Worm (Caenorhabditis elegans): ENCODE data around the gene pos-1.
A peak's percentile ranks its signal among the peaks of the same experiment; 100 is the strongest.

The pos-1 gene

DNA sequence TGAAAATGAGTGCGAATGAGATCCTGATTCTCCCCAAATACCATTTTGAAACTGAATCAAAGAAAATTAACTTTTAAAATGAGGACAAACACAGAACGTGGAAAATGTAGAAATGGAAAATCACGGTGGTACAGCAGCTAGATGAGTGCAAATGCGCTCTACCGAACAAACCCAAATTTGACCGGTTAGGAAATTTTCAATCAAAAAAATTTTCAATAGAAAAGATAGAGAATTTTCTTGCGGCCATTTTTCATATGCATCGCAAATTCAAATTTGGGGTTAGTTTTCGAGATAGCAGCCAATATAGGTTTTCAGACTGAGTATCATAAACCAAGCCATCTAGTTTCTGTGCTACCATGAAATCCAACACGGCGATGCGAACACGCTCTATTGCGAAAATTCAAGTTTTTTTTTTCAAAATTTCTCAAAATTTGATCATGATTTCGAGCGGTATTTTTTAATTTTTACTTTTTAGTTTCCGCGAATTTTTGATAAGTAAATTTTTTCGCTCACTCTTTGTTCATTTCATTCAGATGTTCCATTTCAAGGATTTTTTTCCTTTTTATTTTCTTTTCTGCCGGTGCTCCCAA is 359 bp upstream of the pos-1 start, which contains the start of gene vha-18:
Gene vha-18 (minus strand): TSS at position 51 of the 590 bp plus-strand sequence.
- TF ChIP-seq duxl-1 (tag; optimal IDR thresholded peaks at IDR 0.05; ENCODE audit: poor library complexity), result no peak
- TF ChIP-seq daf-16 (GFP tag; optimal IDR thresholded peaks at IDR 0.05), result no peak
- no peak for TF ChIP-seq daf-16 (tag; optimal IDR thresholded peaks at IDR 0.05)
- peak; percentile 90 for TF ChIP-seq Y48G9A.11 (GFP tag; IDR thresholded peaks at IDR 0.05)
- peak; percentile 88 for TF ChIP-seq F49E8.2 (tag; optimal IDR thresholded peaks at IDR 0.05; ENCODE audit: borderline replicate concordance)
- TF ChIP-seq ceh-44 (GFP tag; IDR thresholded peaks at IDR 0.05), result no peak
- TF ChIP-seq skn-1 (tag; optimal IDR thresholded peaks at IDR 0.05), result no peak
- TF ChIP-seq lin-38 (GFP tag; IDR thresholded peaks at IDR 0.05), result peak; percentile 97
- TF ChIP-seq unc-130 (GFP tag; optimal IDR thresholded peaks at IDR 0.05), result peak; percentile 86
- TF ChIP-seq nhr-41 (GFP tag; IDR thresholded peaks at IDR 0.05), result no peak
- no peak for TF ChIP-seq unc-62 (GFP tag; optimal IDR thresholded peaks at IDR 0.05 in 1 of 2)
- TF ChIP-seq unc-62 (tag; optimal IDR thresholded peaks at IDR 0.05), result no peak
- TF ChIP-seq madf-5 (GFP tag; IDR thresholded peaks at IDR 0.05), result no peak
- no peak for TF ChIP-seq hlh-11 (tag; optimal IDR thresholded peaks at IDR 0.05)
- no peak for TF ChIP-seq set-16 (GFP tag; IDR thresholded peaks at IDR 0.05)
- no peak for TF ChIP-seq cey-2 (tag; optimal IDR thresholded peaks at IDR 0.05; ENCODE audit: borderline replicate concordance, insufficient read depth)
- peak; percentile 71 for TF ChIP-seq snpc-1.2 (GFP tag; IDR thresholded peaks at IDR 0.05)
- no peak for TF ChIP-seq egl-27 (tag; optimal IDR thresholded peaks at IDR 0.05)

DNA sequence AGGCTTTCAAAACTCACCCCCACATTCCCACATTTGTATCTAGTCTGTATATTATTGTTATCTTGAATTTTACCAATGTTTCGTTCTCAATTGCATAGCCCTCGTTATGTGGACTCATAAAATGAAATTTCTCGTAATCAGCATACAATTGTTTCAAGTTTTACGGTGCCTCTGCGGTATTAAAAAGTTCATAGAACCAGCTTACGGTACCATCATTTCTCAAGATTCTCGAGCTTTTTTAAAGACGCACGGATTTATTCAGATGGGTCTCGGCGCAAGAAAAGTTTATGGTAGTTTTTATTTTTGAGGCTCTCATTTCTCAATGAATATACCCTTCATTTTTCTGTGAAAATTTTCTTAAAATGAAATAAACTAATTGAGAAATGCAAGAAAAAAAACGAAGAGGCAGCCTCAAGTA is 1.2 kb downstream of the pos-1 start:
- TF ChIP-seq nhr-102 (tag; optimal IDR thresholded peaks at IDR 0.05) (peak; percentile 38), daf-8 (GFP tag; IDR thresholded peaks at IDR 0.05) (no peak), hlh-30 (tag; optimal IDR thresholded peaks at IDR 0.05; ENCODE audit: insufficient read depth) (no peak), lin-38 (GFP tag; IDR thresholded peaks at IDR 0.05) (peak; percentile 70), attf-4 (tag; optimal IDR thresholded peaks at IDR 0.05) (no peak), spr-3 (GFP tag; optimal IDR thresholded peaks at IDR 0.05) (peak; percentile 42), zip-11 (GFP tag; IDR thresholded peaks at IDR 0.05) (no peak), nhr-48 (tag; optimal IDR thresholded peaks at IDR 0.05) (peak; percentile 29), duxl-1 (tag; optimal IDR thresholded peaks at IDR 0.05; ENCODE audit: poor library complexity) (no peak), nhr-6 (tag; optimal IDR thresholded peaks at IDR 0.05) (no peak), snpc-1.2 (GFP tag; IDR thresholded peaks at IDR 0.05) (peak; percentile 58; the same call in 1 of the 2 replicates), aha-1 (tag) (no peak), ZK337.2 (GFP tag; IDR thresholded peaks at IDR 0.05) (no peak), F49E8.2 (tag; optimal IDR thresholded peaks at IDR 0.05; ENCODE audit: borderline replicate concordance) (peak; percentile 78), php-3 (GFP tag; IDR thresholded peaks at IDR 0.05) (0 out of 2 replicates have a peak, but pooled peaks have one; percentile 5), nhr-237 (tag; optimal IDR thresholded peaks at IDR 0.05) (no peak), unc-130 (GFP tag; optimal IDR thresholded peaks at IDR 0.05) (peak; percentile 37)

DNA sequence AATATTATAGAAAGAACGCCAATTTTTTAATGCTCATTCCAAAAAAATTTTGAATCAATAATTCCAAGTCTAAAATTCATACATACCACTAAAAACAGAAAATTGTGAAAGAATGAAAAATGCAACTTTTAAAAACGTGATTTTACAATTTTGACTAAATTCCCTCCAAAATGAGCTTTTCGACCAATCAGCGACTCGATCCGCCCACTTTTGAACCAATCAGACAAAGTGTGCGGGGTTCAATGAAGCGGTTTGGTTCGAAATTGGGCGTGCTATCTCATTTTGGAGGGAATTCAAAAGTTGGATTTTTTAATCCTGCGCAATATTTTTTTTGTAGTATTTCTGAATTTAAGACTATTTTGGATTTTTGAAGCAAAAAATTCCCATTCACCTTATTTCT is 3.4 kb downstream of the pos-1 start:
- TF ChIP-seq T20F7.1 (GFP tag; optimal IDR thresholded peaks at IDR 0.05) (no peak), lim-7 (GFP tag; IDR thresholded peaks at IDR 0.05) (no peak), ceh-44 (GFP tag; IDR thresholded peaks at IDR 0.05) (no peak), Y5F2A.4 (GFP tag; optimal IDR thresholded peaks at IDR 0.05) (no peak), T26A8.4 (GFP tag; IDR thresholded peaks at IDR 0.05) (no peak), F37D6.2 (tag; optimal IDR thresholded peaks at IDR 0.05) (no peak), hlh-30 (tag; optimal IDR thresholded peaks at IDR 0.05; ENCODE audit: insufficient read depth) (no peak), mep-1 (tag; optimal IDR thresholded peaks at IDR 0.05) (no peak), D1046.2 (GFP tag; IDR thresholded peaks at IDR 0.05) (no peak), egl-43 (GFP tag; IDR thresholded peaks at IDR 0.05) (no peak), unc-39 (tag; optimal IDR thresholded peaks at IDR 0.05) (no peak), ceh-82 (tag; optimal IDR thresholded peaks at IDR 0.05) (no peak), aly-2 (tag; optimal IDR thresholded peaks at IDR 0.05) (no peak), mxl-3 (GFP tag; optimal IDR thresholded peaks at IDR 0.05) (no peak), aha-1 (tag) (no peak), tag-97 (GFP tag; IDR thresholded peaks at IDR 0.05) (no peak)
